Worm (Caenorhabditis elegans): ENCODE data around the gene ZK637.14.

- no peak for TF ChIP-seq ama-1 (optimal IDR thresholded peaks at IDR 0.05)
- TF ChIP-seq nhr-25 (tag; optimal IDR thresholded peaks at IDR 0.05; ENCODE audit: borderline replicate concordance, insufficient read depth): no peak
- TF ChIP-seq nhr-237 (tag; optimal IDR thresholded peaks at IDR 0.05): no peak
- no peak for TF ChIP-seq snpc-4 (tag; optimal IDR thresholded peaks at IDR 0.05)
- TF ChIP-seq D1046.2 (GFP tag; IDR thresholded peaks at IDR 0.05): no peak
- TF ChIP-seq lin-15B (tag; optimal IDR thresholded peaks at IDR 0.05): no peak
- TF ChIP-seq aly-2 (tag; optimal IDR thresholded peaks at IDR 0.05): no peak
- TF ChIP-seq lin-29 (GFP tag; IDR thresholded peaks at IDR 0.05): no peak
- no peak for TF ChIP-seq pqm-1 (tag; optimal IDR thresholded peaks at IDR 0.05)
- no peak for TF ChIP-seq unc-62 (GFP tag; optimal IDR thresholded peaks at IDR 0.05 in 1 of 2)
- TF ChIP-seq unc-62 (tag; optimal IDR thresholded peaks at IDR 0.05): no peak
- TF ChIP-seq zag-1 (tag; optimal IDR thresholded peaks at IDR 0.05): no peak
Observed at ce11 chrIII:8923937-8924336, 35.0 kb upstream of the ZK637.14 start, which contains the start of gene ZK637.12.

Measured in whole organism, L4 larva.